Worm (Caenorhabditis elegans): ENCODE data around the gene acy-1.

The acy-1 gene

ce11 chrIII:4720620-4721227 is 1.2 kb upstream of the acy-1 start, which contains the start of gene emb-5:
emb-5 (minus strand) TSS chrIII:4720670.
- TF ChIP-seq pha-4 (tag; optimal IDR thresholded peaks at IDR 0.05), result peak; percentile 42
- TF ChIP-seq ham-2 (GFP tag; optimal IDR thresholded peaks at IDR 0.05), result peak; percentile 16
- peak; percentile 81 for TF ChIP-seq lin-13 (tag; optimal IDR thresholded peaks at IDR 0.05)
- TF ChIP-seq elt-3 (tag; optimal IDR thresholded peaks at IDR 0.05), result no peak
- TF ChIP-seq snpc-4 (tag; optimal IDR thresholded peaks at IDR 0.05), result no peak
- no peak for TF ChIP-seq mls-2 (tag; optimal IDR thresholded peaks at IDR 0.05)
- no peak for TF ChIP-seq hlh-1 (tag; optimal IDR thresholded peaks at IDR 0.05)
- TF ChIP-seq nhr-237 (tag; optimal IDR thresholded peaks at IDR 0.05), result peak; percentile 44
- no peak for TF ChIP-seq nhr-76 (tag; optimal IDR thresholded peaks at IDR 0.05)
- no peak for TF ChIP-seq cnd-1 (tag; optimal IDR thresholded peaks at IDR 0.05)
- no peak for TF ChIP-seq zip-8 (tag; optimal IDR thresholded peaks at IDR 0.05)
- no peak for TF ChIP-seq sem-2 (GFP tag; optimal IDR thresholded peaks at IDR 0.05)
- TF ChIP-seq drap-1 (GFP tag; optimal IDR thresholded peaks at IDR 0.05), result peak; percentile 12

ce11 chrIII:4723922-4724321 is 2.0 kb downstream of the acy-1 start:
- TF ChIP-seq M03D4.4 (tag; optimal IDR thresholded peaks at IDR 0.05) (no peak), unc-62 (GFP tag; optimal IDR thresholded peaks at IDR 0.05) (no peak), ces-1 (GFP tag; optimal IDR thresholded peaks at IDR 0.05) (no peak), tbx-8 (GFP tag; optimal IDR thresholded peaks at IDR 0.05) (no peak), cnd-1 (tag; optimal IDR thresholded peaks at IDR 0.05) (no peak), ztf-11 (tag; optimal IDR thresholded peaks at IDR 0.05) (no peak), ham-2 (GFP tag; optimal IDR thresholded peaks at IDR 0.05) (no peak)

ce11 chrIII:4731295-4731988 is 9.5 kb downstream of the acy-1 start, which contains the start of gene F17C8.3:
F17C8.3 (plus strand) TSS chrIII:4731938.
- TF ChIP-seq sem-2 (GFP tag; optimal IDR thresholded peaks at IDR 0.05), result no peak
- TF ChIP-seq mls-2 (tag; optimal IDR thresholded peaks at IDR 0.05), result no peak
- no peak for TF ChIP-seq elt-1 (tag; optimal IDR thresholded peaks at IDR 0.05; ENCODE audit: borderline replicate concordance, insufficient read depth)
- TF ChIP-seq ztf-11 (tag; optimal IDR thresholded peaks at IDR 0.05), result no peak
- TF ChIP-seq unc-62 (GFP tag; optimal IDR thresholded peaks at IDR 0.05), result no peak
- no peak for TF ChIP-seq unc-39 (tag; optimal IDR thresholded peaks at IDR 0.05)
- no peak for TF ChIP-seq blmp-1 (tag; optimal IDR thresholded peaks at IDR 0.05)
- no peak for TF ChIP-seq zip-8 (tag; optimal IDR thresholded peaks at IDR 0.05)
- TF ChIP-seq hlh-1 (tag; optimal IDR thresholded peaks at IDR 0.05), result peak; percentile 69
- no peak for TF ChIP-seq ceh-43 (GFP tag; optimal IDR thresholded peaks at IDR 0.05)
- TF ChIP-seq unc-120 (tag; optimal IDR thresholded peaks at IDR 0.05; ENCODE audit: poor library complexity, severe bottlenecking), result peak; percentile 26
- no peak for TF ChIP-seq ceh-83 (GFP tag; optimal IDR thresholded peaks at IDR 0.05)
- no peak for TF ChIP-seq tbx-8 (GFP tag; optimal IDR thresholded peaks at IDR 0.05)
- no peak for TF ChIP-seq snpc-4 (tag; optimal IDR thresholded peaks at IDR 0.05)

ce11 chrIII:4734056-4734455 is 12.2 kb downstream of the acy-1 start, which contains the start of gene F17C8.9:
F17C8.9 (plus strand) TSS chrIII:4734356.
- TF ChIP-seq lsy-2 (tag; optimal IDR thresholded peaks at IDR 0.05) (no peak), hlh-1 (tag; optimal IDR thresholded peaks at IDR 0.05) (no peak), nhr-12 (tag; optimal IDR thresholded peaks at IDR 0.05) (no peak), zip-8 (tag; optimal IDR thresholded peaks at IDR 0.05) (no peak), M03D4.4 (tag; optimal IDR thresholded peaks at IDR 0.05) (no peak), blmp-1 (tag; optimal IDR thresholded peaks at IDR 0.05) (no peak), lin-13 (tag; optimal IDR thresholded peaks at IDR 0.05) (no peak), ces-1 (GFP tag; optimal IDR thresholded peaks at IDR 0.05) (no peak), bed-3 (GFP tag; optimal IDR thresholded peaks at IDR 0.05) (no peak), unc-39 (tag; optimal IDR thresholded peaks at IDR 0.05) (no peak), mep-1 (tag; optimal IDR thresholded peaks at IDR 0.05) (no peak), ceh-43 (GFP tag; optimal IDR thresholded peaks at IDR 0.05) (no peak), flh-1 (GFP tag; optimal IDR thresholded peaks at IDR 0.05) (no peak), nhr-237 (tag; optimal IDR thresholded peaks at IDR 0.05) (no peak), cnd-1 (tag; optimal IDR thresholded peaks at IDR 0.05) (no peak), sptf-1 (tag; optimal IDR thresholded peaks at IDR 0.05) (no peak)

Data from whole organism, mixed stage, embryonic.